Fruit fly (Drosophila melanogaster) whole organism, adult: ENCODE measurements around the gene CG31365.
A peak's percentile ranks its signal among the peaks of the same experiment; 100 is the strongest.

Experiments
- CG11617 ChIP-seq: fragments of 200-800 bp; sonication (Bioruptor generic); optimal IDR thresholded peaks from 2 replicates; lab custom pipeline; 2017; ENCODE audit warnings: mild to moderate bottlenecking, missing biosample characterization, missing genetic modification reagents, missing genetic modification characterization
- CG12768 ChIP-seq: fragments of 200-800 bp; sonication (Bioruptor generic); optimal IDR thresholded peaks from 2 replicates; lab custom pipeline; 2017; ENCODE audit warnings: missing biosample characterization, missing genetic modification characterization, mild to moderate bottlenecking, moderate library complexity, missing genetic modification reagents
- CG14711 ChIP-seq: fragments of 200-800 bp; sonication (Bioruptor generic); optimal IDR thresholded peaks from 2 replicates; lab custom pipeline; 2018; ENCODE audit warnings: missing biosample characterization, mild to moderate bottlenecking, missing genetic modification characterization, moderate library complexity
- CG1620 ChIP-seq: fragments of 200-800 bp; sonication (Bioruptor generic); optimal IDR thresholded peaks from 2 replicates; lab custom pipeline; 2016; ENCODE audit warnings: missing biosample characterization, missing genetic modification characterization
- CG33017 ChIP-seq: fragments of 200-800 bp; sonication (Bioruptor generic); optimal IDR thresholded peaks from 2 replicates; lab custom pipeline; 2018; ENCODE audit warnings: missing biosample characterization, mild to moderate bottlenecking, missing genetic modification characterization, moderate library complexity
- CG5204 ChIP-seq: fragments of 200-800 bp; sonication (Bioruptor generic); optimal IDR thresholded peaks from 2 replicates; lab custom pipeline; 2016; ENCODE audit warnings: missing biosample characterization, missing genetic modification characterization
- CG7045 ChIP-seq: fragments of 200-800 bp; sonication (Bioruptor generic); optimal IDR thresholded peaks from 2 replicates; lab custom pipeline; 2017; ENCODE audit warnings: missing biosample characterization, mild to moderate bottlenecking, missing genetic modification characterization
- CG7101 ChIP-seq: fragments of 200-800 bp; sonication (Bioruptor generic); optimal IDR thresholded peaks from 2 replicates; lab custom pipeline; 2018; ENCODE audit warnings: missing biosample characterization, mild to moderate bottlenecking, missing genetic modification characterization, moderate library complexity
- Clk ChIP-seq: fragments of 200-800 bp; sonication (Bioruptor generic); optimal IDR thresholded peaks from 2 replicates; lab custom pipeline; 2017; ENCODE audit warnings: missing biosample characterization, missing genetic modification characterization
- Crg-1 ChIP-seq: fragments of 200-800 bp; sonication (Bioruptor generic); optimal IDR thresholded peaks from 2 replicates; lab custom pipeline; 2016; ENCODE audit warnings: missing biosample characterization, missing genetic modification characterization
- Hr96 ChIP-seq: fragments of 200-800 bp; sonication (Bioruptor generic); optimal IDR thresholded peaks from 2 replicates; lab custom pipeline; 2016; ENCODE audit warnings: missing biosample characterization, missing genetic modification characterization
- Mnt ChIP-seq: fragments of 200-800 bp; sonication (Bioruptor generic); optimal IDR thresholded peaks from 2 replicates; lab custom pipeline; 2016; ENCODE audit warnings: missing biosample characterization, mild to moderate bottlenecking, missing genetic modification characterization
- bab1 ChIP-seq: fragments of 200-800 bp; sonication (Bioruptor generic); optimal IDR thresholded peaks from 3 replicates; lab custom pipeline; 2019; ENCODE audit warnings: missing biosample characterization, mild to moderate bottlenecking, missing genetic modification characterization, moderate library complexity
- cic ChIP-seq: fragments of 200-800 bp; sonication (Bioruptor generic); optimal IDR thresholded peaks from 2 replicates; lab custom pipeline; 2017; ENCODE audit warnings: missing biosample characterization, mild to moderate bottlenecking, missing genetic modification characterization, moderate library complexity
- cnc ChIP-seq, 2 experiments: fragments of >200 bp; optimal IDR thresholded peaks; 2 replicates each; lab custom pipeline; 2017
- kay ChIP-seq: fragments of 200-800 bp; sonication (Bioruptor generic); peaks from one replicate; lab custom pipeline; 2016; ENCODE audit warnings: missing biosample characterization, missing genetic modification characterization, borderline replicate concordance
- ovo ChIP-seq: fragments of 200-800 bp; sonication (Bioruptor generic); optimal IDR thresholded peaks from 2 replicates; lab custom pipeline; 2016; ENCODE audit warnings: missing biosample characterization, missing genetic modification characterization
- pad ChIP-seq: fragments of 200-800 bp; sonication (Bioruptor generic); optimal IDR thresholded peaks from 3 replicates; lab custom pipeline; 2017; ENCODE audit warnings: missing biosample characterization, missing genetic modification characterization, mild to moderate bottlenecking, moderate library complexity, missing genetic modification reagents
- tj ChIP-seq: fragments of 200-800 bp; sonication (Bioruptor generic); optimal IDR thresholded peaks from 3 replicates; lab custom pipeline; 2017; ENCODE audit warnings: missing biosample characterization, mild to moderate bottlenecking, missing genetic modification characterization, moderate library complexity
- toe ChIP-seq: fragments of 200-800 bp; sonication (Bioruptor generic); optimal IDR thresholded peaks from 2 replicates; lab custom pipeline; 2016; ENCODE audit warnings: missing biosample characterization, missing genetic modification characterization

Gene CG31365

dm6 chr3R:23131341-23131884 is 5.2 kb upstream of the CG31365 start:
- TF ChIP-seq cnc (optimal IDR thresholded peaks at IDR 0.05; lab: Kevin White, UChicago) (no peak), Hr96 (GFP tag; lab: Kevin White, UChicago) (no peak), CG11617 (GFP tag; lab: Kevin White, UChicago) (no peak), CG7045 (GFP tag; lab: Kevin White, UChicago) (no peak), CG12768 (GFP tag; lab: Kevin White, UChicago) (no peak), toe (no peak), Crg-1 (no peak)

- no peak for TF ChIP-seq Hr96 (GFP tag; lab: Kevin White, UChicago)
- no peak for TF ChIP-seq tj (GFP tag; lab: Kevin White, UChicago)
- TF ChIP-seq toe: no peak
- TF ChIP-seq Mnt: no peak
- no peak for TF ChIP-seq CG5204
- no peak for TF ChIP-seq Crg-1
- no peak for TF ChIP-seq CG7045 (GFP tag; lab: Kevin White, UChicago)
- TF ChIP-seq cnc (optimal IDR thresholded peaks at IDR 0.05; lab: Kevin White, UChicago): no peak
These were observed 4.7 kb upstream of the CG31365 start for dm6 chr3R:23130884-23131283.

dm6 chr3R:23130181-23130580 is 4.0 kb upstream of the CG31365 start:
- TF ChIP-seq cnc (optimal IDR thresholded peaks at IDR 0.05; lab: Kevin White, UChicago) (no peak), Mnt (no peak), toe (no peak), CG5204 (no peak), Crg-1 (no peak), tj (GFP tag; lab: Kevin White, UChicago) (no peak), CG14711 (tag; lab: Kevin White, UChicago) (no peak), CG33017 (tag; lab: Kevin White, UChicago) (no peak), CG12768 (GFP tag; lab: Kevin White, UChicago) (no peak)

- TF ChIP-seq CG14711 (tag; lab: Kevin White, UChicago): no peak
- TF ChIP-seq CG11617 (GFP tag; lab: Kevin White, UChicago): no peak
These were observed 3.4 kb upstream of the CG31365 start for dm6 chr3R:23129617-23130016.

- TF ChIP-seq Hr96 (GFP tag; lab: Kevin White, UChicago) (no peak), bab1 (GFP tag; lab: Kevin White, UChicago) (peak; percentile 49)
These were observed 1.6 kb upstream of the CG31365 start, which contains the start of gene CG31457 for dm6 chr3R:23127796-23128195. CG31457 (minus strand) TSS chr3R:23127981.

dm6 chr3R:23120933-23121332 is 5.3 kb downstream of the CG31365 start:
- TF ChIP-seq CG14711 (tag; lab: Kevin White, UChicago): no peak
- no peak for TF ChIP-seq CG33017 (tag; lab: Kevin White, UChicago)
- no peak for TF ChIP-seq cnc (optimal IDR thresholded peaks at IDR 0.05; lab: Kevin White, UChicago)
- no peak for TF ChIP-seq ovo
- no peak for TF ChIP-seq Clk (GFP tag; lab: Kevin White, UChicago)
- no peak for TF ChIP-seq CG5204
- TF ChIP-seq CG12768 (GFP tag; lab: Kevin White, UChicago): no peak
- TF ChIP-seq Crg-1: no peak
- TF ChIP-seq Hr96 (GFP tag; lab: Kevin White, UChicago): no peak
- TF ChIP-seq Mnt: peak; percentile 7
- TF ChIP-seq pad (GFP tag; lab: Kevin White, UChicago): no peak
- peak; percentile 4 for TF ChIP-seq CG7101 (tag; lab: Kevin White, UChicago)
- TF ChIP-seq toe: no peak
- TF ChIP-seq CG7045 (GFP tag; lab: Kevin White, UChicago): no peak
- no peak for TF ChIP-seq CG1620 (GFP tag; lab: Kevin White, UChicago)
- no peak for TF ChIP-seq CG11617 (GFP tag; lab: Kevin White, UChicago)
- TF ChIP-seq bab1 (GFP tag; lab: Kevin White, UChicago): peak; percentile 26
- TF ChIP-seq tj (GFP tag; lab: Kevin White, UChicago): no peak
- peak; percentile 87 for TF ChIP-seq cic (GFP tag; lab: Kevin White, UChicago)
- TF ChIP-seq kay (GFP tag; lab: Kevin White, UChicago): no peak

- no peak for TF ChIP-seq CG1620 (GFP tag; lab: Kevin White, UChicago)
- no peak for TF ChIP-seq Mnt
These were observed 6.3 kb downstream of the CG31365 start for dm6 chr3R:23119873-23120272.

- TF ChIP-seq CG11617 (GFP tag; lab: Kevin White, UChicago): no peak
- no peak for TF ChIP-seq cic (GFP tag; lab: Kevin White, UChicago)
- TF ChIP-seq CG7101 (tag; lab: Kevin White, UChicago): no peak
- peak; percentile 52 for TF ChIP-seq Mnt
- TF ChIP-seq Clk (GFP tag; lab: Kevin White, UChicago): peak; percentile 9
- TF ChIP-seq kay (GFP tag; lab: Kevin White, UChicago): no peak
- TF ChIP-seq CG5204: no peak
- no peak for TF ChIP-seq tj (GFP tag; lab: Kevin White, UChicago)
- TF ChIP-seq cnc (optimal IDR thresholded peaks at IDR 0.05; lab: Kevin White, UChicago): no peak
- peak; percentile 39 for TF ChIP-seq CG1620 (GFP tag; lab: Kevin White, UChicago)
- TF ChIP-seq Crg-1: peak; percentile 48
- TF ChIP-seq CG7045 (GFP tag; lab: Kevin White, UChicago): no peak
- TF ChIP-seq CG12768 (GFP tag; lab: Kevin White, UChicago): peak; percentile 46
- no peak for TF ChIP-seq bab1 (GFP tag; lab: Kevin White, UChicago)
- no peak for TF ChIP-seq CG14711 (tag; lab: Kevin White, UChicago)
- TF ChIP-seq Hr96 (GFP tag; lab: Kevin White, UChicago): peak; percentile 62
- peak; percentile 34 for TF ChIP-seq ovo
- peak; percentile 11 for TF ChIP-seq CG33017 (tag; lab: Kevin White, UChicago)
- peak; percentile 42 for TF ChIP-seq pad (GFP tag; lab: Kevin White, UChicago)
- peak; percentile 72 for TF ChIP-seq toe
These were observed 8.3 kb downstream of the CG31365 start, which contains the start of the genes Rassf and CenB1A for dm6 chr3R:23117683-23118470. Rassf (minus strand) TSS chr3R:23117931. CenB1A (plus strand) TSS chr3R:23118400.
